Worm (Caenorhabditis elegans): ENCODE measurements around the gene nhr-168.

Gene nhr-168

ce11 chrV:13374532-13374931, 40.9 kb upstream of the nhr-168 start:
- TF ChIP-seq unc-120 (tag; optimal IDR thresholded peaks at IDR 0.05; ENCODE audit: poor library complexity, severe bottlenecking) (peak; percentile 43), bed-3 (GFP tag; optimal IDR thresholded peaks at IDR 0.05) (no peak)

DNA sequence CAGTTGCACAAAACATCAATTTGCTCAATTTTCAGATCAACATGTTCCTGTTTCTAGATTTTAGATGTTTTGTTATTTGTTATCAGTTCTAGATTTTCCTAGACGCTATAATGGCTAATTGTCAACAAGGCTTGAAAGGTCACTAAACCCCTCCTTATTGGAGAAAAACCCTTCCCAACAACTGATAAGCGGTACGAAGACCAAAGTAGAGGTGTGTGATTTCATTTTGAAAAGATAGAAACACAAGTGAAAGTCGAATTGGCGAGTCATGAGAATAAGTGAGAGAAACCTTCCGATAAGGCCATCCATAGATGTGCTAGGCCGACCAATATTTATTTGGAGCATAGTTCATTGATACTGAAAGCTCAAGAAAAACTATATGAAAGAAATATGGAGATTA, 40.0 kb upstream of the nhr-168 start:
- TF ChIP-seq lsy-2 (tag; optimal IDR thresholded peaks at IDR 0.05) (no peak), nhr-12 (tag; optimal IDR thresholded peaks at IDR 0.05) (no peak), unc-39 (tag; optimal IDR thresholded peaks at IDR 0.05) (no peak), flh-1 (GFP tag; optimal IDR thresholded peaks at IDR 0.05) (no peak), blmp-1 (tag; optimal IDR thresholded peaks at IDR 0.05) (no peak), zip-8 (tag; optimal IDR thresholded peaks at IDR 0.05) (no peak), ceh-83 (GFP tag; optimal IDR thresholded peaks at IDR 0.05) (no peak)

- TF ChIP-seq elt-1 (tag; optimal IDR thresholded peaks at IDR 0.05; ENCODE audit: borderline replicate concordance, insufficient read depth): no peak
- no peak for TF ChIP-seq ztf-11 (tag; optimal IDR thresholded peaks at IDR 0.05)
- TF ChIP-seq ceh-39 (tag; optimal IDR thresholded peaks at IDR 0.05): no peak
Observed at ce11 chrV:13372821-13373220, 39.1 kb upstream of the nhr-168 start.

- no peak for TF ChIP-seq blmp-1 (tag; optimal IDR thresholded peaks at IDR 0.05)
- TF ChIP-seq drap-1 (GFP tag; optimal IDR thresholded peaks at IDR 0.05): no peak
- TF ChIP-seq ztf-11 (tag; optimal IDR thresholded peaks at IDR 0.05): no peak
- no peak for TF ChIP-seq mls-2 (tag; optimal IDR thresholded peaks at IDR 0.05)
- TF ChIP-seq unc-39 (tag; optimal IDR thresholded peaks at IDR 0.05): no peak
- TF ChIP-seq elt-3 (tag; optimal IDR thresholded peaks at IDR 0.05): no peak
- no peak for TF ChIP-seq ces-1 (GFP tag; optimal IDR thresholded peaks at IDR 0.05)
- no peak for TF ChIP-seq hlh-1 (tag; optimal IDR thresholded peaks at IDR 0.05)
- peak; percentile 86 for TF ChIP-seq zip-8 (tag; optimal IDR thresholded peaks at IDR 0.05)
- no peak for TF ChIP-seq sptf-1 (tag; optimal IDR thresholded peaks at IDR 0.05)
- no peak for TF ChIP-seq ceh-43 (GFP tag; optimal IDR thresholded peaks at IDR 0.05)
- no peak for TF ChIP-seq tbx-8 (GFP tag; optimal IDR thresholded peaks at IDR 0.05)
- no peak for TF ChIP-seq nhr-28 (tag; optimal IDR thresholded peaks at IDR 0.05)
- peak; percentile 7 for TF ChIP-seq unc-62 (GFP tag; optimal IDR thresholded peaks at IDR 0.05)
- TF ChIP-seq lsy-2 (tag; optimal IDR thresholded peaks at IDR 0.05): no peak
- TF ChIP-seq nhr-2 (tag; optimal IDR thresholded peaks at IDR 0.05): peak; percentile 20
Observed at ce11 chrV:13371336-13371735, 37.7 kb upstream of the nhr-168 start.

DNA sequence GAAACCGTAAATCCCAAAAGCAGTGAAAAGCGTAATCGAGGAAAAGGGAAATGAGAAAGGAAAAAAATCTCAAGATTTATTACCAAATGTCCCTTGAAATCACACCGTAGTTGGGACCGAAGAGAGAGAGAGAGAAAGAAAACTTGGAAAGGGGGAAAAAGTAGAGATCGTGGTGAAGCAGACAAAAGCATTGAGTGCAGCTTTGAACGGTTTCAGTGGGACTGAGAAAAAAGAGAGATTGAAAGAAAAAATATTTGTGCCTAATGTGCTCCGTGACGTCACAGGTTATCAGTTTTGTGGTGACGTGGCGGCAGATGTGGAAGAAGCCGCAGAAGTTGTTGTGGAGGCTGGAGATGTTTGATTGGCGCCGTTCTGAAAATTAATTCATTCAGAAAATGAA, 36.6 kb upstream of the nhr-168 start:
- TF ChIP-seq blmp-1 (tag; optimal IDR thresholded peaks at IDR 0.05) (no peak), mep-1 (tag; optimal IDR thresholded peaks at IDR 0.05) (no peak)

DNA sequence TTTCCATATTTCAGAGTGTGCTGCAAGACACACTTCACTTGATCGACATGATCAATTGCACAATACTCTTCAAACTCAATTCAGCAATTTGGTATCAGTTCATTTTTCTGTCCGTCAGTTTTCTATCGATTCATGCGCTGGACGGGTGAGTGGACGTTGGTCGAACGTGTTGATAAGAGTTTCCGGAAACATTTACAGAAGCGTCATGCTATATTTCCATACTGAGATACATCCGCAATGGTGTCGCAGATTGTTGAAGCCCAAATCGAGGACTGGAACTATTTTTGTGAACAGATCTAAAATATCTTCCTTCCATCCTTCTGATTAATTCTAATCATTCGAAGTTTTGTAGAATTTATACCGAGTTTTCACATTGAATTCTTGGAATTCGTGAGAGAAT, 36.0 kb upstream of the nhr-168 start:
- TF ChIP-seq nhr-76 (tag; optimal IDR thresholded peaks at IDR 0.05) (no peak), mep-1 (tag; optimal IDR thresholded peaks at IDR 0.05) (no peak), bed-3 (GFP tag; optimal IDR thresholded peaks at IDR 0.05) (no peak), mab-5 (tag; optimal IDR thresholded peaks at IDR 0.05) (no peak), drap-1 (GFP tag; optimal IDR thresholded peaks at IDR 0.05) (no peak), elt-3 (tag; optimal IDR thresholded peaks at IDR 0.05) (no peak), M03D4.4 (tag; optimal IDR thresholded peaks at IDR 0.05) (no peak), ceh-43 (GFP tag; optimal IDR thresholded peaks at IDR 0.05) (no peak), ceh-83 (GFP tag; optimal IDR thresholded peaks at IDR 0.05) (no peak)

ce11 chrV:13367024-13367423, 33.4 kb upstream of the nhr-168 start, which contains the start of gene srx-125:
TSS of gene srx-125 (plus strand) at chrV:13367324.
- TF ChIP-seq unc-39 (tag; optimal IDR thresholded peaks at IDR 0.05) (no peak), flh-1 (GFP tag; optimal IDR thresholded peaks at IDR 0.05) (no peak), unc-120 (tag; optimal IDR thresholded peaks at IDR 0.05; ENCODE audit: poor library complexity, severe bottlenecking) (no peak), lin-13 (tag; optimal IDR thresholded peaks at IDR 0.05) (no peak), ceh-39 (tag; optimal IDR thresholded peaks at IDR 0.05) (no peak), lsy-2 (tag; optimal IDR thresholded peaks at IDR 0.05) (no peak), zip-8 (tag; optimal IDR thresholded peaks at IDR 0.05) (no peak), mls-2 (tag; optimal IDR thresholded peaks at IDR 0.05) (no peak), ceh-83 (GFP tag; optimal IDR thresholded peaks at IDR 0.05) (no peak), bed-3 (GFP tag; optimal IDR thresholded peaks at IDR 0.05) (no peak), ces-1 (GFP tag; optimal IDR thresholded peaks at IDR 0.05) (no peak), drap-1 (GFP tag; optimal IDR thresholded peaks at IDR 0.05) (no peak), ceh-43 (GFP tag; optimal IDR thresholded peaks at IDR 0.05) (no peak), mep-1 (tag; optimal IDR thresholded peaks at IDR 0.05) (no peak), unc-62 (GFP tag; optimal IDR thresholded peaks at IDR 0.05) (no peak), nhr-237 (tag; optimal IDR thresholded peaks at IDR 0.05) (no peak), blmp-1 (tag; optimal IDR thresholded peaks at IDR 0.05) (no peak), sem-2 (GFP tag; optimal IDR thresholded peaks at IDR 0.05) (no peak), snpc-4 (tag; optimal IDR thresholded peaks at IDR 0.05) (no peak)
